Fruit fly (Drosophila melanogaster) whole organism, adult: Measurements from ENCODE around the gene CG14968.

ENCODE experiments used
- CG11617 ChIP-seq: fragments of 200-800 bp; sonication (Bioruptor generic); optimal IDR thresholded peaks from 2 replicates; lab custom pipeline; 2017; ENCODE audit warnings: mild to moderate bottlenecking, missing biosample characterization, missing genetic modification reagents, missing genetic modification characterization
- CG1620 ChIP-seq: fragments of 200-800 bp; sonication (Bioruptor generic); optimal IDR thresholded peaks from 2 replicates; lab custom pipeline; 2016; ENCODE audit warnings: missing biosample characterization, missing genetic modification characterization
- CG7101 ChIP-seq: fragments of 200-800 bp; sonication (Bioruptor generic); optimal IDR thresholded peaks from 2 replicates; lab custom pipeline; 2018; ENCODE audit warnings: missing biosample characterization, mild to moderate bottlenecking, missing genetic modification characterization, moderate library complexity
- Hr96 ChIP-seq: fragments of 200-800 bp; sonication (Bioruptor generic); optimal IDR thresholded peaks from 2 replicates; lab custom pipeline; 2016; ENCODE audit warnings: missing biosample characterization, missing genetic modification characterization
- cic ChIP-seq: fragments of 200-800 bp; sonication (Bioruptor generic); optimal IDR thresholded peaks from 2 replicates; lab custom pipeline; 2017; ENCODE audit warnings: missing biosample characterization, mild to moderate bottlenecking, missing genetic modification characterization, moderate library complexity
- cnc ChIP-seq, 2 experiments: fragments of >200 bp; optimal IDR thresholded peaks; 2 replicates each; lab custom pipeline; 2017
- pad ChIP-seq: fragments of 200-800 bp; sonication (Bioruptor generic); optimal IDR thresholded peaks from 3 replicates; lab custom pipeline; 2017; ENCODE audit warnings: missing biosample characterization, missing genetic modification characterization, mild to moderate bottlenecking, moderate library complexity, missing genetic modification reagents

- TF ChIP-seq CG7101 (no peak), pad (GFP tag; lab: Kevin White, UChicago) (no peak), CG1620 (GFP tag; lab: Kevin White, UChicago) (no peak), cnc (optimal IDR thresholded peaks at IDR 0.05; lab: Kevin White, UChicago) (no peak), CG11617 (GFP tag; lab: Kevin White, UChicago) (no peak), Hr96 (GFP tag; lab: Kevin White, UChicago) (no peak), cic (GFP tag; lab: Kevin White, UChicago) (no peak)
Measured at dm6 chr3L:3316441-3316840, 13.5 kb upstream of the CG14968 start, which contains the start of gene Drsl5.
